Worm (Caenorhabditis elegans) whole organism, L1 larva: ENCODE results near the gene Y54E2A.4.

Source experiments
- Y116A8C.19 ChIP-seq: sonication (generic microtip); optimal IDR thresholded peaks from 2 replicates; lab custom pipeline; 2016; ENCODE audit warnings: missing compliant biosample characterization, missing genetic modification characterization, borderline replicate concordance
- aha-1 ChIP-seq: fragments of 150-350 bp; optimal IDR thresholded peaks from 2 replicates; lab custom pipeline; 2014; ENCODE audit warnings: missing biosample characterization, missing genetic modification characterization
- ceh-8 ChIP-seq: fragments of 200-800 bp; sonication (Bioruptor generic); optimal IDR thresholded peaks from 2 replicates; lab custom pipeline; 2018; ENCODE audit warnings: mild to moderate bottlenecking, missing genetic modification characterization, moderate library complexity, missing compliant biosample characterization
- ceh-82 ChIP-seq, 3 experiments: fragments of 150-350 bp in 1 of 3; sonication (generic microtip) in 2 of 3; optimal IDR thresholded peaks; 2 replicates each; lab custom pipeline; 2014 to 2017; ENCODE audit warnings: missing biosample characterization in 3 of 3, missing genetic modification characterization in 3 of 3
- hpl-2 ChIP-seq: fragments of 150-350 bp; optimal IDR thresholded peaks from 2 replicates; lab custom pipeline; 2014; ENCODE audit warnings: missing biosample characterization, missing genetic modification reagents, missing genetic modification characterization
- lin-15B ChIP-seq: fragments of 150-350 bp; sonication (generic microtip); optimal IDR thresholded peaks from 3 replicates; lab custom pipeline; 2014; ENCODE audit warnings: missing biosample characterization, missing genetic modification characterization
- lsy-2 ChIP-seq, 2 experiments: fragments of 150-350 bp; optimal IDR thresholded peaks; 2 replicates each; lab custom pipeline; 2014; ENCODE audit warnings: missing biosample characterization in 2 of 2, missing genetic modification characterization in 2 of 2
- nhr-237 ChIP-seq: fragments of 150-350 bp; optimal IDR thresholded peaks from 2 replicates; lab custom pipeline; 2014; ENCODE audit warnings: missing biosample characterization, missing genetic modification characterization
- nhr-76 ChIP-seq: sonication (generic microtip); optimal IDR thresholded peaks from 2 replicates; lab custom pipeline; 2017; ENCODE audit warnings: missing biosample characterization, missing genetic modification characterization
- nhr-84 ChIP-seq: sonication (generic microtip); optimal IDR thresholded peaks from 2 replicates; lab custom pipeline; 2017; ENCODE audit warnings: missing biosample characterization, missing genetic modification characterization
- tbx-2 ChIP-seq: sonication (generic microtip); optimal IDR thresholded peaks from 2 replicates; lab custom pipeline; 2016; ENCODE audit warnings: missing genetic modification characterization, missing compliant biosample characterization
- unc-130 ChIP-seq: fragments of 150-350 bp; optimal IDR thresholded peaks from 2 replicates; lab custom pipeline; 2017; ENCODE audit warnings: missing biosample characterization, missing genetic modification characterization, inconsistent platforms

DNA sequence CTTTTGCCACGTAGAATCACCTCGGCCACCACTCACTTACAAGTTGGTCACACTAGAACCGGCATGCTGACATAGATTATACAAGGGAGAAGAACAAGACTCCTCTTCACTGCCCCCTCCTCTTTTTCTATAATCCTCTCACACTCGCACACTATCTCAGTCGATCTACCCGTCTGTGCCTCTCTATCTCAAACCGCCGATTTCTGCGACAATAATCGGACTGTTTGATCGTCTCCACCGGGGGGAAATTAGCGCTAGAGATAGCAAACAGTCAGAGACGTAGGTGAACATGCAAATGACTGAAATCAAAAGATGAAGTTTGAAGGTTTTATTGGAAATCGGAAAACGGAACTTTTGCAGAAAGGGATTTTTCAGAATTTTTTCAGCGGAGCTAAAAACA, 68.0 kb downstream of the Y54E2A.4 start:
- TF ChIP-seq ceh-82 (tag; optimal IDR thresholded peaks at IDR 0.05; lab: Kevin White, UChicago): peak; percentile 3 to 40 (median 6)
- TF ChIP-seq lin-15B (tag; lab: Kevin White, UChicago): no peak
- peak; percentile 43 for TF ChIP-seq nhr-237
- no peak for TF ChIP-seq unc-130 (tag; lab: Kevin White, UChicago)
- no peak for TF ChIP-seq ceh-8 (GFP tag; lab: Kevin White, UChicago)
- no peak for TF ChIP-seq aha-1 (tag; lab: Kevin White, UChicago)
- no peak for TF ChIP-seq hpl-2
- TF ChIP-seq lsy-2 (tag; optimal IDR thresholded peaks at IDR 0.05; lab: Kevin White, UChicago): peak; percentile 62 to 68
- TF ChIP-seq nhr-76 (tag; lab: Kevin White, UChicago): no peak
- TF ChIP-seq nhr-84 (tag; lab: Kevin White, UChicago): no peak
- peak; percentile 78 for TF ChIP-seq tbx-2 (tag; lab: Kevin White, UChicago)
- no peak for TF ChIP-seq Y116A8C.19 (tag; lab: Kevin White, UChicago)
